Worm (Caenorhabditis elegans) whole organism, L4 larva: Measurements from ENCODE around the gene F54D5.3.
A peak's percentile ranks its signal among the peaks of the same experiment; 100 is the strongest.

Source experiments
- D1046.2 ChIP-seq: fragments of 200-800 bp; sonication (Bioruptor generic); IDR thresholded peaks from 2 replicates; pipeline ENCODE4 v1.3.6; 2022; ENCODE audit warnings: missing genetic modification characterization, missing compliant biosample characterization
- F10B5.3 ChIP-seq: sonication (generic microtip); optimal IDR thresholded peaks from 2 replicates; lab custom pipeline; 2016; ENCODE audit warnings: mild to moderate bottlenecking, missing genetic modification characterization, missing compliant biosample characterization
- F26F4.8 ChIP-seq: fragments of 200-800 bp; sonication (Bioruptor generic); conservative IDR thresholded peaks from 2 replicates; pipeline ENCODE4 v1.3.6; 2022; ENCODE audit warnings: missing genetic modification characterization, missing compliant biosample characterization
- F37D6.2 ChIP-seq: sonication (generic microtip); optimal IDR thresholded peaks from 2 replicates; lab custom pipeline; 2016; ENCODE audit warnings: mild to moderate bottlenecking, missing genetic modification characterization, missing compliant biosample characterization
- F44E2.7 ChIP-seq: fragments of 200-800 bp; sonication (Bioruptor generic); IDR thresholded peaks from 2 replicates; pipeline ENCODE4 v2.1.2; 2022; ENCODE audit warnings: missing genetic modification characterization, missing compliant biosample characterization
- T26A8.4 ChIP-seq: fragments of 200-800 bp; sonication (Bioruptor generic); IDR thresholded peaks from 2 replicates; pipeline ENCODE4 v1.3.6; 2022; ENCODE audit warnings: missing genetic modification characterization, missing compliant biosample characterization
- ZK546.5 ChIP-seq, 2 experiments: sonication (generic microtip); optimal IDR thresholded peaks; 2 replicates each; lab custom pipeline; 2017; ENCODE audit warnings: missing biosample characterization in 2 of 2, missing genetic modification characterization in 2 of 2
- aha-1 ChIP-seq: fragments of 150-350 bp; peaks from one replicate; lab custom pipeline; 2014; ENCODE audit warnings: missing biosample characterization, missing genetic modification characterization
- aly-2 ChIP-seq: sonication (generic microtip); optimal IDR thresholded peaks from 2 replicates; lab custom pipeline; 2018; ENCODE audit warnings: missing biosample characterization, missing genetic modification characterization
- ama-1 ChIP-seq: fragments of 150-350 bp; optimal IDR thresholded peaks from 2 replicates; lab custom pipeline; 2014; ENCODE audit warnings: inconsistent platforms, mixed read lengths
- arid-1 ChIP-seq: fragments of 200-800 bp; sonication (Bioruptor generic); conservative IDR thresholded peaks from 2 replicates; pipeline ENCODE4 v1.3.6; 2022; ENCODE audit warnings: missing genetic modification reagents, missing genetic modification characterization, missing compliant biosample characterization
- attf-4 ChIP-seq: sonication (generic microtip); optimal IDR thresholded peaks from 3 replicates; lab custom pipeline; 2017; ENCODE audit warnings: missing biosample characterization, missing genetic modification characterization
- ceh-20 ChIP-seq: fragments of 200-800 bp; sonication (Bioruptor generic); IDR thresholded peaks from 2 replicates; pipeline ENCODE4 v1.3.6; 2022; ENCODE audit warnings: missing genetic modification reagents, missing genetic modification characterization, missing compliant biosample characterization
- ceh-28 ChIP-seq: fragments of 150-350 bp; optimal IDR thresholded peaks from 2 replicates; lab custom pipeline; 2014; ENCODE audit warnings: missing biosample characterization, missing genetic modification reagents, missing genetic modification characterization
- ceh-82 ChIP-seq: sonication (generic microtip); optimal IDR thresholded peaks from 2 replicates; lab custom pipeline; 2017; ENCODE audit warnings: missing biosample characterization, missing genetic modification characterization
- ces-1 ChIP-seq: fragments of 150-350 bp; sonication (generic microtip); optimal IDR thresholded peaks from 4 replicates; lab custom pipeline; 2014; ENCODE audit warnings: missing biosample characterization, missing genetic modification reagents, missing genetic modification characterization
- cey-2 ChIP-seq: sonication (generic microtip); optimal IDR thresholded peaks from 3 replicates; lab custom pipeline; 2017; ENCODE audit warnings: missing genetic modification characterization, mild to moderate bottlenecking, missing compliant biosample characterization, antibody characterized with exemption, borderline replicate concordance; ENCODE audit not compliant: insufficient read depth
- ctbp-1 ChIP-seq: fragments of 200-800 bp; sonication (Bioruptor generic); IDR thresholded peaks from 2 replicates; pipeline ENCODE4 v1.3.6; 2022; ENCODE audit warnings: missing genetic modification reagents, missing genetic modification characterization, missing compliant biosample characterization
- daf-19 ChIP-seq: fragments of 200-800 bp; sonication (Bioruptor generic); conservative IDR thresholded peaks from 2 replicates; pipeline ENCODE4 v1.3.6; 2022; ENCODE audit warnings: missing genetic modification characterization, missing compliant biosample characterization
- dmd-6 ChIP-seq: fragments of 200-800 bp; sonication (Bioruptor generic); IDR thresholded peaks from 2 replicates; pipeline ENCODE4 v1.3.6; 2022; ENCODE audit warnings: missing genetic modification reagents, missing genetic modification characterization, missing compliant biosample characterization
- dpl-1 ChIP-seq: fragments of 150-350 bp; optimal IDR thresholded peaks from 2 replicates; lab custom pipeline; 2014; ENCODE audit warnings: missing biosample characterization, missing genetic modification reagents, missing genetic modification characterization
- egl-27 ChIP-seq: sonication (generic microtip); optimal IDR thresholded peaks from 3 replicates; lab custom pipeline; 2017; ENCODE audit warnings: missing biosample characterization, missing genetic modification reagents, missing genetic modification characterization
- lim-7 ChIP-seq: fragments of 200-800 bp; sonication (Bioruptor generic); IDR thresholded peaks from 2 replicates; pipeline ENCODE4 v1.3.6; 2022; ENCODE audit warnings: missing genetic modification characterization, missing compliant biosample characterization
- lin-1 ChIP-seq: fragments of 200-800 bp; sonication (Bioruptor generic); IDR thresholded peaks from 2 replicates; pipeline ENCODE4 v1.3.6; 2022; ENCODE audit warnings: missing genetic modification reagents, missing genetic modification characterization, missing compliant biosample characterization
- lin-13 ChIP-seq: fragments of 150-350 bp; optimal IDR thresholded peaks from 2 replicates; lab custom pipeline; 2014; ENCODE audit warnings: missing biosample characterization, missing genetic modification reagents, missing genetic modification characterization
- lin-15B ChIP-seq: fragments of 150-350 bp; sonication (generic microtip); optimal IDR thresholded peaks from 3 replicates; lab custom pipeline; 2014; ENCODE audit warnings: missing biosample characterization, missing genetic modification characterization
- lin-39 ChIP-seq: fragments of 150-350 bp; optimal IDR thresholded peaks from 2 replicates; lab custom pipeline; 2014; ENCODE audit warnings: missing biosample characterization, missing genetic modification reagents, missing genetic modification characterization
- lir-3 ChIP-seq: sonication (generic microtip); optimal IDR thresholded peaks from 2 replicates; lab custom pipeline; 2016; ENCODE audit warnings: mild to moderate bottlenecking, missing genetic modification characterization, missing compliant biosample characterization
- lsy-2 ChIP-seq, 2 experiments: fragments of 150-350 bp in 1 of 2; sonication (generic microtip) in 1 of 2; optimal IDR thresholded peaks; 2 replicates each; lab custom pipeline; 2014 to 2017; ENCODE audit warnings: missing biosample characterization in 2 of 2, missing genetic modification characterization in 2 of 2
- madf-5 ChIP-seq, 2 experiments: fragments of 200-800 bp; sonication (Bioruptor generic); IDR thresholded peaks; 2 replicates each; pipeline ENCODE4 v1.3.6; 2022; ENCODE audit warnings: missing compliant biosample characterization in 2 of 2, missing genetic modification characterization in 2 of 2
- madf-9 ChIP-seq: fragments of 200-800 bp; sonication (Bioruptor generic); conservative IDR thresholded peaks from 2 replicates; pipeline ENCODE4 v1.3.6; 2022; ENCODE audit warnings: missing genetic modification reagents, missing genetic modification characterization, missing compliant biosample characterization
- mep-1 ChIP-seq: fragments of 150-350 bp; sonication (generic microtip); optimal IDR thresholded peaks from 3 replicates; lab custom pipeline; 2014; ENCODE audit warnings: missing biosample characterization, missing genetic modification characterization
- mxl-2 ChIP-seq: fragments of 200-800 bp; sonication (Bioruptor generic); conservative IDR thresholded peaks from 2 replicates; pipeline ENCODE4 v1.3.6; 2022; ENCODE audit warnings: missing genetic modification reagents, missing genetic modification characterization, missing compliant biosample characterization
- nhr-10 ChIP-seq: fragments of 150-350 bp; optimal IDR thresholded peaks from 2 replicates; lab custom pipeline; 2014; ENCODE audit warnings: missing biosample characterization, missing genetic modification characterization
- nhr-102 ChIP-seq: sonication (generic microtip); optimal IDR thresholded peaks from 2 replicates; lab custom pipeline; 2016; ENCODE audit warnings: mild to moderate bottlenecking, missing genetic modification characterization, moderate library complexity, missing compliant biosample characterization
- nhr-28 ChIP-seq: fragments of 150-350 bp; optimal IDR thresholded peaks from 2 replicates; lab custom pipeline; 2014; ENCODE audit warnings: missing biosample characterization, missing genetic modification characterization
- nhr-42 ChIP-seq: fragments of 200-800 bp; sonication (Bioruptor generic); IDR thresholded peaks from 2 replicates; pipeline ENCODE4 v1.3.6; 2022; ENCODE audit warnings: missing genetic modification characterization, missing compliant biosample characterization
- nhr-48 ChIP-seq: sonication (generic microtip); optimal IDR thresholded peaks from 2 replicates; lab custom pipeline; 2016; ENCODE audit warnings: mild to moderate bottlenecking, missing genetic modification characterization, missing compliant biosample characterization
- nhr-76 ChIP-seq: fragments of 150-350 bp; optimal IDR thresholded peaks from 2 replicates; lab custom pipeline; 2014; ENCODE audit warnings: missing biosample characterization, missing genetic modification characterization
- nhr-77 ChIP-seq: fragments of 150-350 bp; optimal IDR thresholded peaks from 2 replicates; lab custom pipeline; 2014; ENCODE audit warnings: missing biosample characterization, missing genetic modification characterization
- php-3 ChIP-seq: fragments of 200-800 bp; sonication (Bioruptor generic); IDR thresholded peaks from 2 replicates; pipeline ENCODE4 v1.3.6; 2022; ENCODE audit warnings: missing genetic modification reagents, missing genetic modification characterization, missing compliant biosample characterization
- pqm-1 ChIP-seq: sonication (generic microtip); optimal IDR thresholded peaks from 2 replicates; lab custom pipeline; 2017; ENCODE audit warnings: missing biosample characterization, missing genetic modification characterization
- sdz-12 ChIP-seq: fragments of 200-800 bp; sonication (Bioruptor generic); optimal IDR thresholded peaks from 2 replicates; lab custom pipeline; 2018; ENCODE audit warnings: mild to moderate bottlenecking, missing genetic modification characterization, missing compliant biosample characterization
- snpc-4 ChIP-seq: fragments of 150-350 bp; optimal IDR thresholded peaks from 2 replicates; lab custom pipeline; 2014; ENCODE audit warnings: missing biosample characterization, missing genetic modification characterization
- spr-1 ChIP-seq: sonication (generic microtip); optimal IDR thresholded peaks from 2 replicates; lab custom pipeline; 2016; ENCODE audit warnings: mild to moderate bottlenecking, missing genetic modification characterization, missing compliant biosample characterization
- spr-3 ChIP-seq: fragments of 200-800 bp; sonication (Bioruptor generic); optimal IDR thresholded peaks from 2 replicates; lab custom pipeline; 2018; ENCODE audit warnings: mild to moderate bottlenecking, missing genetic modification characterization, missing compliant biosample characterization
- unc-39 ChIP-seq: sonication (generic microtip); optimal IDR thresholded peaks from 2 replicates; lab custom pipeline; 2017; ENCODE audit warnings: missing biosample characterization, missing genetic modification characterization
- unc-62 ChIP-seq, 3 experiments: fragments of 150-350 bp in 1 of 3; sonication (generic microtip); optimal IDR thresholded peaks in 2 of 3; peaks in 1 of 3; 1 replicate in 1 of 3; 2 replicates in 2 of 3; lab custom pipeline; 2014 to 2017; ENCODE audit warnings: missing biosample characterization in 3 of 3, missing genetic modification characterization in 3 of 3, missing genetic modification reagents in 3 of 3, missing genotype in 1 of 3
- zfp-2 ChIP-seq: sonication (generic microtip); optimal IDR thresholded peaks from 2 replicates; lab custom pipeline; 2016; ENCODE audit warnings: mild to moderate bottlenecking, missing genetic modification characterization, missing compliant biosample characterization
- zfp-3 ChIP-seq: fragments of 200-800 bp; sonication (Bioruptor generic); conservative IDR thresholded peaks from 2 replicates; pipeline ENCODE4 v1.3.6; 2022; ENCODE audit warnings: missing genetic modification reagents, missing genetic modification characterization, missing compliant biosample characterization
- zip-11 ChIP-seq: fragments of 200-800 bp; sonication (Bioruptor generic); IDR thresholded peaks from 2 replicates; pipeline ENCODE4 v1.3.6; 2022; ENCODE audit warnings: missing genetic modification characterization, missing compliant biosample characterization
- ztf-7 ChIP-seq: fragments of 150-350 bp; optimal IDR thresholded peaks from 2 replicates; lab custom pipeline; 2014; ENCODE audit warnings: missing biosample characterization, missing genetic modification characterization

Gene F54D5.3

ce11 chrII:11619895-11620439 is 48.4 kb downstream of the F54D5.3 start (continued):
- TF ChIP-seq ceh-20 (GFP tag; lab: Robert Waterston, UW) (peak; percentile 66), dmd-6 (peak; percentile 91), lsy-2 (tag; optimal IDR thresholded peaks at IDR 0.05; lab: Kevin White, UChicago) (peak; percentile 64 to 70), ama-1 (no peak), nhr-76 (tag; lab: Kevin White, UChicago) (no peak), zfp-3 (no peak), madf-9 (GFP tag; lab: Robert Waterston, UW) (peak; percentile 17; the same call in 1 of the 2 replicates), lir-3 (tag; lab: Kevin White, UChicago) (peak; percentile 9), ZK546.5 (tag; optimal IDR thresholded peaks at IDR 0.05; lab: Kevin White, UChicago) (no peak), madf-5 (GFP tag; IDR thresholded peaks at IDR 0.05; lab: Robert Waterston, UW) (0 out of 4 replicates have a peak, but pooled peaks of 1 of the 2 experiments have one; percentile 41), spr-3 (peak; percentile 23), daf-19 (GFP tag; lab: Robert Waterston, UW) (no peak), nhr-102 (tag; lab: Kevin White, UChicago) (peak; percentile 41), unc-62 (GFP tag; optimal IDR thresholded peaks at IDR 0.05 in 1 of 2; lab: Kevin White, UChicago) (peak in 1 of 2 experiments; percentile 70), unc-62 (tag; optimal IDR thresholded peaks at IDR 0.05; lab: Kevin White, UChicago) (no peak), lin-39 (tag; lab: Kevin White, UChicago) (no peak), zip-11 (GFP tag; lab: Robert Waterston, UW) (no peak), mxl-2 (GFP tag; lab: Robert Waterston, UW) (no peak), lin-13 (peak; percentile 53), sdz-12 (no peak), egl-27 (no peak), F26F4.8 (no peak), attf-4 (tag; lab: Kevin White, UChicago) (no peak), lim-7 (GFP tag; lab: Robert Waterston, UW) (peak; percentile 32; the same call in 1 of the 2 replicates), mep-1 (tag; lab: Kevin White, UChicago) (peak; percentile 95), arid-1 (GFP tag; lab: Robert Waterston, UW) (no peak), lin-15B (tag; lab: Kevin White, UChicago) (no peak), nhr-42 (GFP tag; lab: Robert Waterston, UW) (peak; percentile 63; the same call in 1 of the 2 replicates), nhr-48 (peak; percentile 90), lin-1 (no peak; the same call in 1 of the 2 replicates), ces-1 (GFP tag; lab: Kevin White, UChicago) (no peak), zfp-2 (tag; lab: Kevin White, UChicago) (peak; percentile 40), ztf-7 (tag; lab: Kevin White, UChicago) (no peak), cey-2 (tag; lab: Kevin White, UChicago) (no peak), unc-39 (tag; lab: Kevin White, UChicago) (no peak), dpl-1 (peak; percentile 36), nhr-28 (peak; percentile 90), ctbp-1 (GFP tag; lab: Robert Waterston, UW) (peak; percentile 81), T26A8.4 (peak; percentile 75; the same call in 1 of the 2 replicates), D1046.2 (GFP tag; lab: Robert Waterston, UW) (peak; percentile 67; the same call in 1 of the 2 replicates), ceh-82 (tag; lab: Kevin White, UChicago) (no peak), aly-2 (tag; lab: Kevin White, UChicago) (no peak), F37D6.2 (tag; lab: Kevin White, UChicago) (peak; percentile 77), nhr-10 (peak; percentile 90), nhr-77 (peak; percentile 47), pqm-1 (tag; lab: Kevin White, UChicago) (peak; percentile 43), spr-1 (tag; lab: Kevin White, UChicago) (peak; percentile 46), snpc-4 (no peak), F44E2.7 (GFP tag; lab: Robert Waterston, UW) (no peak), ceh-28 (no peak), php-3 (GFP tag; lab: Robert Waterston, UW) (no peak), aha-1 (peak; percentile 96), F10B5.3 (tag; lab: Kevin White, UChicago) (peak; percentile 19)
